Fruit fly (Drosophila melanogaster): Measurements from ENCODE around the gene p130CAS.

DNA sequence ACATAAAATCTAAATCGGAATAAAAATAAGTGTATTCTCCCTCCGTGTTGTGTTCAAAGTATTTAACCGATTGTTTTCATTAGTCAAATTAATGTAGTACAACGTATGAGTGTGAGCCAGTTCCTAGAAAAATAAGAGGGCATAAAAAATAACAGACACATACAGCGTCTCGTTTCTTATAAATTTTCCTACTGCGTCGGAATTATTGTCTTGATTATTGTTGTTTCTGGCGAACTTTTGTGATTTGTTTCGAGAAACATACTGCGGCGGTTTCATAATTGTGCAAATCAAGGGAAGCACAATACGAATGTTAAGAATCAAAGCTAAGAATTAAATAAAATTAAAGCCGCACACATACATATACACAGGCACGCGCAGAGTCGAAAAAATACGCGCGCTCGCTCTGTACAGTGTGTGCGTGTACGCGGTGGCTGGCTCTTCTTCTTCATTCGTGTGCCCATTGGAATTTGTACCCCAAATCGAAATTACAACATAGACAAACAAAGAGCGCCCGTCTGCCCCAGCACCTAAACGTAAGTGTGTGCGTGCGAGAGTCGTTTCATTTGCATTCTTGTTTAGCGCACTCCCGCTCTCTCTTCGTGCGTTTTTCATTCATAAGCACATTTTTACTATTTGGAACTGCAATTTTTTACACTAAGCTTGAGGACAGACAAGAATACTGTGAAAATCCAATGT lies 20.5 kb upstream of the p130CAS start:
- no peak for TF ChIP-seq ttk (optimal IDR thresholded peaks at IDR 0.05)
- TF ChIP-seq h (optimal IDR thresholded peaks at IDR 0.05), result no peak
- no peak for TF ChIP-seq psq (optimal IDR thresholded peaks at IDR 0.05)
